Worm (Caenorhabditis elegans) whole organism, young adult: ENCODE results near the gene morc-1.

Experiments
- B0336.3 ChIP-seq: fragments of 200-800 bp; sonication (Bioruptor generic); IDR thresholded peaks from 2 replicates; pipeline ENCODE4 v1.3.6; 2022; ENCODE audit warnings: missing genetic modification characterization, missing compliant biosample characterization
- F10E7.11 ChIP-seq: sonication (generic microtip); optimal IDR thresholded peaks from 2 replicates; lab custom pipeline; 2017; ENCODE audit warnings: mild to moderate bottlenecking, missing genetic modification characterization, moderate library complexity, missing compliant biosample characterization
- F23B12.7 ChIP-seq: sonication (generic microtip); optimal IDR thresholded peaks from 2 replicates; lab custom pipeline; 2017; ENCODE audit warnings: missing genetic modification characterization, mild to moderate bottlenecking, missing compliant biosample characterization, antibody characterized with exemption, moderate library complexity; ENCODE audit not compliant: insufficient read depth
- K11D2.4 ChIP-seq: fragments of 200-800 bp; sonication (Bioruptor generic); IDR thresholded peaks from 2 replicates; pipeline ENCODE4 v1.3.6; 2022; ENCODE audit warnings: missing genetic modification reagents, missing genetic modification characterization, missing compliant biosample characterization
- T07F8.4 ChIP-seq: sonication (generic microtip); optimal IDR thresholded peaks from 2 replicates; lab custom pipeline; 2016; ENCODE audit warnings: mild to moderate bottlenecking, missing genetic modification characterization, moderate library complexity, missing compliant biosample characterization
- T26A5.8 ChIP-seq: sonication (generic microtip); optimal IDR thresholded peaks from 2 replicates; lab custom pipeline; 2016; ENCODE audit warnings: missing genetic modification characterization, missing compliant biosample characterization
- Y67H2A.10 ChIP-seq: fragments of 200-800 bp; sonication (Bioruptor generic); conservative IDR thresholded peaks from 2 replicates; pipeline ENCODE4 v1.3.6; 2022; ENCODE audit warnings: missing genetic modification reagents, missing genetic modification characterization, missing compliant biosample characterization
- aptf-2 ChIP-seq: fragments of 200-800 bp; sonication (Bioruptor generic); conservative IDR thresholded peaks from 2 replicates; pipeline ENCODE4 v1.3.6; 2022; ENCODE audit warnings: missing genetic modification reagents, missing genetic modification characterization, missing compliant biosample characterization
- attf-3 ChIP-seq: fragments of 200-800 bp; sonication (Bioruptor generic); conservative IDR thresholded peaks from 2 replicates; pipeline ENCODE4 v1.3.6; 2022; ENCODE audit warnings: missing genetic modification reagents, missing genetic modification characterization, missing compliant biosample characterization
- attf-6 ChIP-seq: fragments of 200-800 bp; sonication (Bioruptor generic); IDR thresholded peaks from 2 replicates; pipeline ENCODE4 v1.3.6; 2022; ENCODE audit warnings: missing genetic modification reagents, missing genetic modification characterization, missing compliant biosample characterization
- bed-1 ChIP-seq: fragments of 200-800 bp; sonication (Bioruptor generic); IDR thresholded peaks from 2 replicates; pipeline ENCODE4 v1.3.6; 2022; ENCODE audit warnings: missing genetic modification reagents, missing genetic modification characterization, missing compliant biosample characterization
- ceh-100 ChIP-seq: fragments of 200-800 bp; sonication (Bioruptor generic); IDR thresholded peaks from 2 replicates; pipeline ENCODE4 v1.3.6; 2022; ENCODE audit warnings: missing genetic modification reagents, missing genetic modification characterization, missing compliant biosample characterization
- ceh-27 ChIP-seq: fragments of 200-800 bp; sonication (Bioruptor generic); optimal IDR thresholded peaks from 2 replicates; lab custom pipeline; 2018; ENCODE audit warnings: mild to moderate bottlenecking, missing genetic modification characterization, moderate library complexity, missing compliant biosample characterization
- ceh-58 ChIP-seq: fragments of 200-800 bp; sonication (Bioruptor generic); IDR thresholded peaks from 2 replicates; pipeline ENCODE4 v1.3.6; 2022; ENCODE audit warnings: missing genetic modification characterization, missing compliant biosample characterization
- ceh-91 ChIP-seq: fragments of 200-800 bp; sonication (Bioruptor generic); IDR thresholded peaks from 2 replicates; pipeline ENCODE4 v1.3.6; 2022; ENCODE audit warnings: missing genetic modification reagents, missing genetic modification characterization, missing compliant biosample characterization
- die-1 ChIP-seq: sonication (generic microtip); optimal IDR thresholded peaks from 2 replicates; lab custom pipeline; 2016; ENCODE audit warnings: missing genotype, mild to moderate bottlenecking, missing genetic modification characterization, missing compliant biosample characterization
- egl-18 ChIP-seq: fragments of 200-800 bp; sonication (Bioruptor generic); IDR thresholded peaks from 2 replicates; pipeline ENCODE4 v1.3.6; 2022; ENCODE audit warnings: missing genetic modification reagents, missing genetic modification characterization, missing compliant biosample characterization
- ets-4 ChIP-seq: fragments of 200-800 bp; sonication (Bioruptor generic); optimal IDR thresholded peaks from 2 replicates; lab custom pipeline; 2018; ENCODE audit warnings: mild to moderate bottlenecking, missing genetic modification characterization, missing compliant biosample characterization
- fkh-3 ChIP-seq: sonication (generic microtip); optimal IDR thresholded peaks from 2 replicates; lab custom pipeline; 2016; ENCODE audit warnings: mild to moderate bottlenecking, missing genetic modification characterization, missing compliant biosample characterization
- him-1 ChIP-seq: sonication (generic microtip); optimal IDR thresholded peaks from 2 replicates; lab custom pipeline; 2016; ENCODE audit warnings: missing genotype, missing genetic modification reagents, missing genetic modification characterization, missing compliant biosample characterization
- hlh-26 ChIP-seq: fragments of 200-800 bp; sonication (Bioruptor generic); conservative IDR thresholded peaks from 2 replicates; pipeline ENCODE4 v1.3.6; 2022; ENCODE audit warnings: missing genetic modification reagents, missing genetic modification characterization, missing compliant biosample characterization
- hmg-20 ChIP-seq: fragments of 200-800 bp; sonication (Bioruptor generic); IDR thresholded peaks from 2 replicates; pipeline ENCODE4 v1.3.6; 2022; ENCODE audit warnings: missing genetic modification reagents, missing genetic modification characterization, missing compliant biosample characterization
- lag-1 ChIP-seq: fragments of 200-800 bp; sonication (Bioruptor generic); IDR thresholded peaks from 2 replicates; pipeline ENCODE4 v1.3.6; 2022; ENCODE audit warnings: missing genetic modification reagents, missing genetic modification characterization, missing compliant biosample characterization
- let-607 ChIP-seq, 2 experiments: fragments of 200-800 bp in 1 of 2; sonication (Bioruptor generic) in 1 of 2; sonication (generic microtip) in 1 of 2; optimal IDR thresholded peaks; 2 replicates each; lab custom pipeline; 2016 to 2018; ENCODE audit warnings: mild to moderate bottlenecking in 2 of 2, missing compliant biosample characterization in 2 of 2, missing genetic modification characterization in 2 of 2, moderate library complexity in 2 of 2, missing genotype in 1 of 2
- lsl-1 ChIP-seq: fragments of 200-800 bp; sonication (Bioruptor generic); optimal IDR thresholded peaks from 2 replicates; lab custom pipeline; 2018; ENCODE audit warnings: mild to moderate bottlenecking, missing genetic modification characterization, moderate library complexity, missing compliant biosample characterization
- mxl-1 ChIP-seq: sonication (generic microtip); optimal IDR thresholded peaks from 2 replicates; lab custom pipeline; 2016; ENCODE audit warnings: missing genetic modification characterization, missing compliant biosample characterization
- nfya-1 ChIP-seq: sonication (generic microtip); optimal IDR thresholded peaks from 2 replicates; lab custom pipeline; 2017; ENCODE audit warnings: antibody characterized with exemption, missing compliant biosample characterization, missing genetic modification characterization, borderline replicate concordance; ENCODE audit not compliant: insufficient read depth
- nfya-2 ChIP-seq: fragments of 200-800 bp; sonication (Bioruptor generic); IDR thresholded peaks from 2 replicates; pipeline ENCODE4 v1.3.6; 2022; ENCODE audit warnings: missing genetic modification reagents, missing genetic modification characterization, missing compliant biosample characterization
- nhr-179 ChIP-seq: sonication (generic microtip); optimal IDR thresholded peaks from 2 replicates; lab custom pipeline; 2016; ENCODE audit warnings: mild to moderate bottlenecking, missing genetic modification characterization, missing compliant biosample characterization
- rec-8 ChIP-seq, 2 experiments: sonication (generic microtip); optimal IDR thresholded peaks; 2 replicates each; lab custom pipeline; 2016; ENCODE audit warnings: mild to moderate bottlenecking in 2 of 2, missing genetic modification characterization in 2 of 2, missing genetic modification reagents in 2 of 2, missing genotype in 2 of 2, missing biosample characterization in 1 of 2, missing compliant biosample characterization in 1 of 2, moderate library complexity in 1 of 2
- repo-1 ChIP-seq: sonication (generic microtip); optimal IDR thresholded peaks from 2 replicates; lab custom pipeline; 2017; ENCODE audit warnings: mild to moderate bottlenecking, missing genetic modification characterization, missing compliant biosample characterization
- snpc-1.1 ChIP-seq: sonication (generic microtip); optimal IDR thresholded peaks from 2 replicates; lab custom pipeline; 2017; ENCODE audit warnings: missing genetic modification characterization, mild to moderate bottlenecking, missing compliant biosample characterization, antibody characterized with exemption, moderate library complexity, missing genotype, missing genetic modification reagents; ENCODE audit not compliant: insufficient read depth
- snpc-4 ChIP-seq, 5 experiments: fragments of 150-350 bp in 1 of 5; sonication (generic microtip) in 4 of 5; optimal IDR thresholded peaks; 2 replicates each; lab custom pipeline; 2014 to 2018; ENCODE audit warnings: missing genetic modification characterization in 5 of 5, missing biosample characterization in 3 of 5, antibody characterized with exemption in 2 of 5, mild to moderate bottlenecking in 2 of 5, missing compliant biosample characterization in 2 of 5, missing genotype in 2 of 5, moderate library complexity in 2 of 5, missing genetic modification reagents in 1 of 5
- sptf-2 ChIP-seq: fragments of 200-800 bp; sonication (Bioruptor generic); optimal IDR thresholded peaks from 2 replicates; lab custom pipeline; 2018; ENCODE audit warnings: mild to moderate bottlenecking, missing genetic modification characterization, missing compliant biosample characterization
- xnd-1 ChIP-seq: sonication (generic microtip); optimal IDR thresholded peaks from 2 replicates; lab custom pipeline; 2016; ENCODE audit warnings: missing genotype, missing genetic modification reagents, missing genetic modification characterization, missing compliant biosample characterization
- zfh-2 ChIP-seq: fragments of 200-800 bp; sonication (Bioruptor generic); conservative IDR thresholded peaks from 2 replicates; pipeline ENCODE4 v1.3.6; 2022; ENCODE audit warnings: missing genetic modification reagents, missing genetic modification characterization, missing compliant biosample characterization
- ztf-22 ChIP-seq: fragments of 200-800 bp; sonication (Bioruptor generic); optimal IDR thresholded peaks from 2 replicates; lab custom pipeline; 2018; ENCODE audit warnings: mild to moderate bottlenecking, missing genetic modification characterization, moderate library complexity, missing compliant biosample characterization
- ztf-3 ChIP-seq: fragments of 200-800 bp; sonication (Bioruptor generic); optimal IDR thresholded peaks from 2 replicates; lab custom pipeline; 2018; ENCODE audit warnings: mild to moderate bottlenecking, missing genetic modification characterization, missing compliant biosample characterization
- ztf-6 ChIP-seq: fragments of 200-800 bp; sonication (Bioruptor generic); IDR thresholded peaks from 2 replicates; pipeline ENCODE4 v1.3.6; 2022; ENCODE audit warnings: missing genetic modification reagents, missing genetic modification characterization, missing compliant biosample characterization

morc-1 gene

ce11 chrIII:5230415-5230814 lies 23.7 kb upstream of the morc-1 start, which contains the start of gene prmt-5 (continued):
- TF ChIP-seq hmg-20 (GFP tag; lab: Robert Waterston, UW) (peak; percentile 70), nfya-2 (GFP tag; lab: Robert Waterston, UW) (peak; percentile 37; the same call in 1 of the 2 replicates), T07F8.4 (tag; lab: Kevin White, UChicago) (no peak), F23B12.7 (tag; lab: Kevin White, UChicago) (no peak), ets-4 (GFP tag; lab: Kevin White, UChicago) (peak; percentile 9), him-1 (tag; lab: Kevin White, UChicago) (peak; percentile 3), ceh-58 (GFP tag; lab: Robert Waterston, UW) (no peak), hlh-26 (GFP tag; lab: Robert Waterston, UW) (no peak), let-607 (tag; optimal IDR thresholded peaks at IDR 0.05; lab: Kevin White, UChicago) (peak; percentile 46 to 51), ceh-100 (GFP tag; lab: Robert Waterston, UW) (peak; percentile 56), rec-8 (tag; optimal IDR thresholded peaks at IDR 0.05; lab: Kevin White, UChicago) (no peak), ztf-22 (GFP tag; lab: Kevin White, UChicago) (no peak), fkh-3 (peak; percentile 95), nhr-179 (tag; lab: Kevin White, UChicago) (no peak), zfh-2 (no peak), Y67H2A.10 (GFP tag; lab: Robert Waterston, UW) (no peak), aptf-2 (GFP tag; lab: Robert Waterston, UW) (no peak), snpc-4 (GFP tag; optimal IDR thresholded peaks at IDR 0.05; lab: Kevin White, UChicago) (no peak), snpc-4 (tag; optimal IDR thresholded peaks at IDR 0.05; lab: Kevin White, UChicago) (peak in 2 of 4 experiments; percentile 28 to 48), nfya-1 (tag; lab: Kevin White, UChicago) (no peak), bed-1 (no peak), sptf-2 (no peak), T26A5.8 (tag; lab: Kevin White, UChicago) (peak; percentile 36), repo-1 (tag; lab: Kevin White, UChicago) (peak; percentile 95), lag-1 (GFP tag; lab: Robert Waterston, UW) (no peak), ceh-27 (GFP tag; lab: Kevin White, UChicago) (peak; percentile 12), attf-3 (GFP tag; lab: Robert Waterston, UW) (no peak), ztf-3 (GFP tag; lab: Kevin White, UChicago) (peak; percentile 73), xnd-1 (tag; lab: Kevin White, UChicago) (peak; percentile 43), ceh-91 (no peak), ztf-6 (GFP tag; lab: Robert Waterston, UW) (no peak), lsl-1 (GFP tag; lab: Kevin White, UChicago) (peak; percentile 44), die-1 (tag; lab: Kevin White, UChicago) (peak; percentile 10), K11D2.4 (GFP tag; lab: Robert Waterston, UW) (no peak), F10E7.11 (peak; percentile 83), B0336.3 (GFP tag; lab: Robert Waterston, UW) (peak; percentile 96), egl-18 (no peak), snpc-1.1 (tag; lab: Kevin White, UChicago) (peak; percentile 29), attf-6 (GFP tag; lab: Robert Waterston, UW) (peak; percentile 75; the same call in 1 of the 2 replicates), mxl-1 (tag; lab: Kevin White, UChicago) (no peak)
